Worm (Caenorhabditis elegans): Measurements from ENCODE around the gene str-16.

DNA sequence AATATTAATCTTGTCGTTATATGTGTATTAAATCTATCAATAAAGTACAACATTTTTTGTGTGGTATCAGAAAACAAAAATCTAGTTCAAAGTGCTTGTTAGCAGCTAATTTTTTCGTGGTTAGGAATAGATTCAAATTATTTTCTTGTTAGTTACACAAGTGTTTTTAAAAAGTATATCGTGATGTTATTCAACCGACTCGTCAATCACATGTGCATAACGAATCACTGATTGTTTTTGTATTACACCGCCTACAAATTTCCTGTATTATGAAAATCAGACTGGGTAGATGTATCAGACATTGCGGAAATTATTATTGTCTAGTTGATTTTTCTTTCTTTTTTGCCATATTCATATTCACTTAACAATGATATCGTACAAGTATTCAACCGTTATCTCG, 46.3 kb downstream of the str-16 start, which contains the start of gene str-64:
- TF ChIP-seq ceh-36 (tag; optimal IDR thresholded peaks at IDR 0.05) (no peak), hmg-4 (GFP tag; optimal IDR thresholded peaks at IDR 0.05) (no peak), tbx-11 (GFP tag; IDR thresholded peaks at IDR 0.05) (no peak), ama-1 (optimal IDR thresholded peaks at IDR 0.05) (no peak), ets-7 (tag; optimal IDR thresholded peaks at IDR 0.05) (no peak)

Data from whole organism, early embryonic.